Fruit fly (Drosophila melanogaster): Measurements from ENCODE around the gene Mat89Ba.

Gene Mat89Ba

dm6 chr3R:16235215-16235937 lies 36.8 kb downstream of the Mat89Ba start (continued):
- TF ChIP-seq esg (GFP tag; conservative IDR thresholded peaks at IDR 0.05) = no peak
- no peak for TF ChIP-seq ac (GFP tag; optimal IDR thresholded peaks at IDR 0.05)
- peak; percentile 22 for TF ChIP-seq cwo (GFP tag; optimal IDR thresholded peaks at IDR 0.05)
- TF ChIP-seq gfzf (GFP tag; optimal IDR thresholded peaks at IDR 0.05) = peak; percentile 4
- TF ChIP-seq trh (GFP tag; optimal IDR thresholded peaks at IDR 0.05) = no peak
- TF ChIP-seq zf30C (GFP tag; optimal IDR thresholded peaks at IDR 0.05) = peak; percentile 2
- TF ChIP-seq pnt (GFP tag; optimal IDR thresholded peaks at IDR 0.05) = no peak
- no peak for TF ChIP-seq CG31224 (GFP tag; IDR thresholded peaks at IDR 0.05)
- TF ChIP-seq nau (GFP tag; optimal IDR thresholded peaks at IDR 0.05) = no peak
- no peak for TF ChIP-seq CG11247 (GFP tag; IDR thresholded peaks at IDR 0.05)
- no peak for TF ChIP-seq CG18476 (GFP tag; optimal IDR thresholded peaks at IDR 0.05)
- no peak for TF ChIP-seq caup (GFP tag; optimal IDR thresholded peaks at IDR 0.05; ENCODE audit: severe bottlenecking)
- peak; percentile 51 for TF ChIP-seq Dip3 (GFP tag; optimal IDR thresholded peaks at IDR 0.05)
- TF ChIP-seq CG17186 (GFP tag; optimal IDR thresholded peaks at IDR 0.05) = no peak
- peak; percentile 48 for TF ChIP-seq lilli (GFP tag; optimal IDR thresholded peaks at IDR 0.05)
- peak; percentile 12 for TF ChIP-seq Antp (GFP tag; optimal IDR thresholded peaks at IDR 0.05)
- TF ChIP-seq CG15601 (tag; optimal IDR thresholded peaks at IDR 0.05) = peak; percentile 39
- TF ChIP-seq CG17385 (GFP tag; optimal IDR thresholded peaks at IDR 0.05) = peak; percentile 98
- TF ChIP-seq CG13894 (tag; optimal IDR thresholded peaks at IDR 0.05) = peak; percentile 100
- TF ChIP-seq sqz (GFP tag; optimal IDR thresholded peaks at IDR 0.05) = peak; percentile 99
- no peak for TF ChIP-seq Scr (GFP tag; IDR thresholded peaks at IDR 0.05; ENCODE audit: partially characterized antibody)
- no peak for TF ChIP-seq CG30403 (GFP tag; optimal IDR thresholded peaks at IDR 0.05)
- TF ChIP-seq Hr39 (optimal IDR thresholded peaks at IDR 0.05) = no peak
- no peak for TF ChIP-seq CG17328 (GFP tag; IDR thresholded peaks at IDR 0.05)
- TF ChIP-seq TFAM (GFP tag; optimal IDR thresholded peaks at IDR 0.05) = no peak
- TF ChIP-seq CG8944 (GFP tag; optimal IDR thresholded peaks at IDR 0.05) = peak; percentile 9
- TF ChIP-seq sens (GFP tag) = peak; percentile 71
- peak; percentile 24 for TF ChIP-seq pb (GFP tag; optimal IDR thresholded peaks at IDR 0.05)
- no peak for TF ChIP-seq H15 (GFP tag; IDR thresholded peaks at IDR 0.05)
- TF ChIP-seq CG11695 (GFP tag; IDR thresholded peaks at IDR 0.05) = no peak
- TF ChIP-seq CG5180 (GFP tag; optimal IDR thresholded peaks at IDR 0.05) = peak; percentile 97
- peak; percentile 99 for TF ChIP-seq CG12769 (tag; optimal IDR thresholded peaks at IDR 0.05)
- no peak for TF ChIP-seq Ada2b (GFP tag; IDR thresholded peaks at IDR 0.05)
- no peak for TF ChIP-seq CG30020 (tag; optimal IDR thresholded peaks at IDR 0.05)
- TF ChIP-seq psq (GFP tag; optimal IDR thresholded peaks at IDR 0.05) = peak; percentile 55
- TF ChIP-seq lbe (GFP tag; optimal IDR thresholded peaks at IDR 0.05) = peak; percentile 76
- no peak for TF ChIP-seq Tbp (GFP tag; optimal IDR thresholded peaks at IDR 0.05)
- TF ChIP-seq dati (GFP tag; IDR thresholded peaks at IDR 0.05) = no peak
- TF ChIP-seq lola (GFP tag; optimal IDR thresholded peaks at IDR 0.05) = peak in 1 of 3 experiments; percentile 39
- TF ChIP-seq CG3847 (GFP tag; IDR thresholded peaks at IDR 0.05) = no peak
- TF ChIP-seq pros (GFP tag; optimal IDR thresholded peaks at IDR 0.05) = peak; percentile 100
- TF ChIP-seq Bdp1 (GFP tag; optimal IDR thresholded peaks at IDR 0.05) = no peak
- peak; percentile 98 for TF ChIP-seq CG10543 (GFP tag; optimal IDR thresholded peaks at IDR 0.05)
- no peak for TF ChIP-seq CG11723 (GFP tag; optimal IDR thresholded peaks at IDR 0.05)
- TF ChIP-seq phol (tag; optimal IDR thresholded peaks at IDR 0.05) = no peak
- TF ChIP-seq sim (GFP tag; IDR thresholded peaks at IDR 0.05) = no peak
- no peak for TF ChIP-seq Bgb (GFP tag; IDR thresholded peaks at IDR 0.05; ENCODE audit: partially characterized antibody)
- TF ChIP-seq mirr (GFP tag; optimal IDR thresholded peaks at IDR 0.05) = peak; percentile 85
- no peak for TF ChIP-seq CG10565 (GFP tag; optimal IDR thresholded peaks at IDR 0.05)
- TF ChIP-seq CG6689 (GFP tag; IDR thresholded peaks at IDR 0.05) = no peak
